In genomic region chr3L:9457619-9458092, dm6 we compare ENCODE assay signal across 4 fruit fly cellular contexts.
TF ChIP-seq lines count a peak whose summit lies in the region.

Gene CG3437 (minus strand): TSS chr3L:9457669.

TF ChIP-seq in whole organism, adult, 20 proteins besides CTCF, POLR2A, EP300 and RAD21 (continued from another document):
- TF ChIP-seq CG5204 (GFP tag; optimal IDR thresholded peaks at IDR 0.05; lab: Kevin White, UChicago) (peak; percentile 99), Mnt (GFP tag; optimal IDR thresholded peaks at IDR 0.05; lab: Kevin White, UChicago) (peak; percentile 97)

TF ChIP-seq in whole organism, embryonic, 481 proteins besides CTCF, POLR2A, EP300 and RAD21 (continued from another document and continues in another):
- peak; percentile 46 to 92 for TF ChIP-seq crp (GFP tag; optimal IDR thresholded peaks at IDR 0.05; lab: Kevin White, UChicago)
- TF ChIP-seq CG2678 (tag; optimal IDR thresholded peaks at IDR 0.05; lab: Kevin White, UChicago) = peak; percentile 99
- TF ChIP-seq CG16813 (GFP tag; IDR thresholded peaks at IDR 0.05; lab: Robert Waterston, UW; ENCODE audit: partially characterized antibody) = 0 out of 3 replicates have a peak, but pooled peaks have one; percentile 38
- TF ChIP-seq vfl (GFP tag; optimal IDR thresholded peaks at IDR 0.05; lab: Kevin White, UChicago) = peak; percentile 97
- peak; percentile 74 for TF ChIP-seq Sry-β (GFP tag; optimal IDR thresholded peaks at IDR 0.05; lab: Kevin White, UChicago)
- TF ChIP-seq CG14050 (GFP tag; IDR thresholded peaks at IDR 0.05; lab: Robert Waterston, UW) = peak; percentile 99
- TF ChIP-seq CG8765 (GFP tag; IDR thresholded peaks at IDR 0.05; lab: Robert Waterston, UW) = peak; percentile 99
- TF ChIP-seq fd64A (GFP tag; optimal IDR thresholded peaks at IDR 0.05; lab: Kevin White, UChicago) = peak; percentile 98
- peak; percentile 98 for TF ChIP-seq CG16815 (GFP tag; optimal IDR thresholded peaks at IDR 0.05; lab: Kevin White, UChicago)
- peak; percentile 29; the same call in 1 of the 2 replicates for TF ChIP-seq Scr (GFP tag; IDR thresholded peaks at IDR 0.05; lab: Robert Waterston, UW; ENCODE audit: partially characterized antibody)
- peak; percentile 99 for TF ChIP-seq CG7786 (GFP tag; optimal IDR thresholded peaks at IDR 0.05; lab: Kevin White, UChicago)
- no peak for TF ChIP-seq tna (GFP tag; IDR thresholded peaks at IDR 0.05; lab: Robert Waterston, UW; ENCODE audit: partially characterized antibody)
- peak; percentile 99 for TF ChIP-seq Gsc (GFP tag; IDR thresholded peaks at IDR 0.05; lab: Robert Waterston, UW)
- peak; percentile 98 for TF ChIP-seq CG5953 (GFP tag; IDR thresholded peaks at IDR 0.05; lab: Robert Waterston, UW)
- no peak for TF ChIP-seq Hr39 (optimal IDR thresholded peaks at IDR 0.05; lab: Kevin White, UChicago)
- TF ChIP-seq nerfin-1 (tag; optimal IDR thresholded peaks at IDR 0.05; lab: Kevin White, UChicago) = peak; percentile 98
- TF ChIP-seq dm (GFP tag; optimal IDR thresholded peaks at IDR 0.05; lab: Kevin White, UChicago) = peak; percentile 95
- TF ChIP-seq CG4854 (GFP tag; optimal IDR thresholded peaks at IDR 0.05; lab: Kevin White, UChicago) = peak; percentile 98
- peak; percentile 99 for TF ChIP-seq CG3847 (GFP tag; IDR thresholded peaks at IDR 0.05; lab: Robert Waterston, UW)
- peak; percentile 96 for TF ChIP-seq aop (GFP tag; IDR thresholded peaks at IDR 0.05; lab: Robert Waterston, UW)
- peak; percentile 98 for TF ChIP-seq tin (GFP tag; optimal IDR thresholded peaks at IDR 0.05; lab: Kevin White, UChicago)
- TF ChIP-seq mld (GFP tag; IDR thresholded peaks at IDR 0.05; lab: Robert Waterston, UW; ENCODE audit: partially characterized antibody) = no peak
- peak; percentile 97 for TF ChIP-seq jing (GFP tag; optimal IDR thresholded peaks at IDR 0.05; lab: Kevin White, UChicago)
- TF ChIP-seq ara (GFP tag; IDR thresholded peaks at IDR 0.05; lab: Robert Waterston, UW) = peak; percentile 100
- TF ChIP-seq eyg (GFP tag; optimal IDR thresholded peaks at IDR 0.05; lab: Kevin White, UChicago) = peak; percentile 98
- TF ChIP-seq Med (GFP tag; lab: Kevin White, UChicago) = peak; percentile 100
- TF ChIP-seq ac (GFP tag; optimal IDR thresholded peaks at IDR 0.05; lab: Kevin White, UChicago) = peak; percentile 96
- TF ChIP-seq CG30020 (tag; optimal IDR thresholded peaks at IDR 0.05; lab: Kevin White, UChicago) = peak; percentile 81
- TF ChIP-seq dmrt99B (tag; optimal IDR thresholded peaks at IDR 0.05; lab: Kevin White, UChicago) = peak; percentile 98
- TF ChIP-seq CG1024 (GFP tag; IDR thresholded peaks at IDR 0.05; lab: Robert Waterston, UW) = peak; percentile 97
- peak; percentile 98 for TF ChIP-seq CG13775 (GFP tag; optimal IDR thresholded peaks at IDR 0.05; lab: Kevin White, UChicago)
- peak; percentile 98 for TF ChIP-seq CG12942 (GFP tag; optimal IDR thresholded peaks at IDR 0.05; lab: Kevin White, UChicago)
- TF ChIP-seq NC2β (GFP tag; optimal IDR thresholded peaks at IDR 0.05; lab: Kevin White, UChicago) = peak; percentile 97
- TF ChIP-seq Hand (GFP tag; optimal IDR thresholded peaks at IDR 0.05; lab: Kevin White, UChicago) = peak; percentile 97
- TF ChIP-seq CG8924 (tag; optimal IDR thresholded peaks at IDR 0.05; lab: Kevin White, UChicago) = peak; percentile 96
- TF ChIP-seq Nf-YA (GFP tag; IDR thresholded peaks at IDR 0.05; lab: Robert Waterston, UW) = peak; percentile 98
- peak; percentile 88 for TF ChIP-seq ftz-f1 (GFP tag; optimal IDR thresholded peaks at IDR 0.05; lab: Kevin White, UChicago)
- TF ChIP-seq Dp (GFP tag; optimal IDR thresholded peaks at IDR 0.05; lab: Kevin White, UChicago) = peak; percentile 40
- peak; percentile 93 for TF ChIP-seq CG17802 (tag; optimal IDR thresholded peaks at IDR 0.05; lab: Kevin White, UChicago)
- peak; percentile 98 for TF ChIP-seq sr (GFP tag; IDR thresholded peaks at IDR 0.05; lab: Robert Waterston, UW)
- peak; percentile 97 for TF ChIP-seq tup (GFP tag; optimal IDR thresholded peaks at IDR 0.05; lab: Kevin White, UChicago)

TF ChIP-seq in whole organism, prepupa, 60 proteins besides CTCF, POLR2A, EP300 and RAD21 (continued from another document):
- peak; percentile 100 for TF ChIP-seq pdm3 (GFP tag; optimal IDR thresholded peaks at IDR 0.05; lab: Kevin White, UChicago)
- peak; percentile 98 for TF ChIP-seq CG9139 (GFP tag; optimal IDR thresholded peaks at IDR 0.05; lab: Kevin White, UChicago)
- TF ChIP-seq Smox (GFP tag; optimal IDR thresholded peaks at IDR 0.05; lab: Kevin White, UChicago) = peak; percentile 99
- TF ChIP-seq Hr39 (GFP tag; optimal IDR thresholded peaks at IDR 0.05; lab: Kevin White, UChicago) = peak; percentile 99
- TF ChIP-seq Sox14 (GFP tag; optimal IDR thresholded peaks at IDR 0.05; lab: Kevin White, UChicago) = peak; percentile 100
- peak; percentile 99 for TF ChIP-seq CG10669 (GFP tag; optimal IDR thresholded peaks at IDR 0.05; lab: Kevin White, UChicago)
- peak; percentile 100 for TF ChIP-seq net (GFP tag; optimal IDR thresholded peaks at IDR 0.05; lab: Kevin White, UChicago)
- peak; percentile 99 for TF ChIP-seq CG11294 (GFP tag; IDR thresholded peaks at IDR 0.05; lab: Robert Waterston, UW)
- peak; percentile 99 for TF ChIP-seq CG10631 (GFP tag; optimal IDR thresholded peaks at IDR 0.05; lab: Kevin White, UChicago)
- peak; percentile 97 for TF ChIP-seq Blimp-1 (GFP tag; optimal IDR thresholded peaks at IDR 0.05; lab: Kevin White, UChicago)
- TF ChIP-seq Gug (GFP tag; IDR thresholded peaks at IDR 0.05; lab: Robert Waterston, UW) = peak; percentile 100
- peak; percentile 99 for TF ChIP-seq cyc (GFP tag; optimal IDR thresholded peaks at IDR 0.05; lab: Kevin White, UChicago)
- peak; percentile 100 for TF ChIP-seq esn (GFP tag; optimal IDR thresholded peaks at IDR 0.05; lab: Kevin White, UChicago)
- peak; percentile 99 for TF ChIP-seq CG3919 (GFP tag; optimal IDR thresholded peaks at IDR 0.05; lab: Kevin White, UChicago)
- peak; percentile 100 for TF ChIP-seq Eip78C (GFP tag; lab: Kevin White, UChicago)
- peak; percentile 100 for TF ChIP-seq svp (GFP tag; lab: Kevin White, UChicago)
- peak; percentile 99 for TF ChIP-seq CG1621 (tag; optimal IDR thresholded peaks at IDR 0.05; lab: Kevin White, UChicago)
- peak; percentile 96 for TF ChIP-seq Hr38 (GFP tag; optimal IDR thresholded peaks at IDR 0.05; lab: Kevin White, UChicago)
- TF ChIP-seq CG11762 (GFP tag; optimal IDR thresholded peaks at IDR 0.05; lab: Kevin White, UChicago; ENCODE audit: insufficient read depth) = peak; percentile 99
- peak; percentile 99 for TF ChIP-seq achi (GFP tag; optimal IDR thresholded peaks at IDR 0.05; lab: Kevin White, UChicago)
- TF ChIP-seq CG6163 (GFP tag; IDR thresholded peaks at IDR 0.05; lab: Robert Waterston, UW) = peak; percentile 100
- peak; percentile 99 for TF ChIP-seq spab (GFP tag; optimal IDR thresholded peaks at IDR 0.05; lab: Kevin White, UChicago)
- peak; percentile 100 for TF ChIP-seq Eip75B (GFP tag; optimal IDR thresholded peaks at IDR 0.05; lab: Kevin White, UChicago)
- TF ChIP-seq Met (GFP tag; optimal IDR thresholded peaks at IDR 0.05; lab: Kevin White, UChicago) = peak; percentile 99
- peak; percentile 99 for TF ChIP-seq Sox102F (GFP tag; optimal IDR thresholded peaks at IDR 0.05; lab: Kevin White, UChicago)
- peak; percentile 99 for TF ChIP-seq CG8632 (GFP tag; optimal IDR thresholded peaks at IDR 0.05; lab: Kevin White, UChicago)
- TF ChIP-seq Hr4 (GFP tag; optimal IDR thresholded peaks at IDR 0.05; lab: Kevin White, UChicago) = peak; percentile 100
- peak; percentile 98 for TF ChIP-seq Lpt (GFP tag; optimal IDR thresholded peaks at IDR 0.05; lab: Kevin White, UChicago)
- TF ChIP-seq CG6808 (GFP tag; optimal IDR thresholded peaks at IDR 0.05; lab: Kevin White, UChicago) = peak; percentile 99
- TF ChIP-seq CG4318 (GFP tag; optimal IDR thresholded peaks at IDR 0.05; lab: Kevin White, UChicago) = peak; percentile 99
- TF ChIP-seq CG11902 (GFP tag; optimal IDR thresholded peaks at IDR 0.05; lab: Kevin White, UChicago) = peak; percentile 99
- TF ChIP-seq Ets96B (tag; optimal IDR thresholded peaks at IDR 0.05; lab: Kevin White, UChicago) = peak; percentile 98
- TF ChIP-seq fd59A (GFP tag; optimal IDR thresholded peaks at IDR 0.05; lab: Kevin White, UChicago) = peak; percentile 99
- peak; percentile 92 for TF ChIP-seq fkh (GFP tag; optimal IDR thresholded peaks at IDR 0.05; lab: Kevin White, UChicago)
- peak; percentile 99 for TF ChIP-seq acj6 (GFP tag; optimal IDR thresholded peaks at IDR 0.05; lab: Kevin White, UChicago)
- peak; percentile 99 for TF ChIP-seq ss (GFP tag; optimal IDR thresholded peaks at IDR 0.05; lab: Kevin White, UChicago)
- TF ChIP-seq dac (GFP tag; optimal IDR thresholded peaks at IDR 0.05; lab: Kevin White, UChicago) = peak; percentile 99
- TF ChIP-seq CG3032 (tag; optimal IDR thresholded peaks at IDR 0.05; lab: Kevin White, UChicago) = peak; percentile 98
- peak; percentile 99 for TF ChIP-seq salr (GFP tag; optimal IDR thresholded peaks at IDR 0.05; lab: Kevin White, UChicago)
- peak; percentile 98 for TF ChIP-seq Eip93F (GFP tag; optimal IDR thresholded peaks at IDR 0.05; lab: Kevin White, UChicago)
- peak; percentile 99 for TF ChIP-seq CG6854 (GFP tag; optimal IDR thresholded peaks at IDR 0.05; lab: Kevin White, UChicago)

TF ChIP-seq in whole organism, wandering third instar larva, 38 proteins besides CTCF, POLR2A, EP300 and RAD21 (continued from another document):
- TF ChIP-seq Rel (GFP tag; optimal IDR thresholded peaks at IDR 0.05; lab: Kevin White, UChicago) (peak; percentile 95), Rel (tag; optimal IDR thresholded peaks at IDR 0.05; lab: Kevin White, UChicago) (peak; percentile 89), Vsx2 (GFP tag; optimal IDR thresholded peaks at IDR 0.05; lab: Kevin White, UChicago; ENCODE audit: partially characterized antibody) (no peak), foxo (GFP tag; optimal IDR thresholded peaks at IDR 0.05; lab: Kevin White, UChicago) (peak; percentile 99 to 100), Abd-B (GFP tag; optimal IDR thresholded peaks at IDR 0.05; lab: Kevin White, UChicago) (no peak), Hr83 (GFP tag; optimal IDR thresholded peaks at IDR 0.05; lab: Kevin White, UChicago; ENCODE audit: poor library complexity, severe bottlenecking) (peak; percentile 99), OdsH (GFP tag; optimal IDR thresholded peaks at IDR 0.05; lab: Kevin White, UChicago) (peak; percentile 99), lola (GFP tag; optimal IDR thresholded peaks at IDR 0.05; lab: Kevin White, UChicago) (no peak), Hnf4 (GFP tag; optimal IDR thresholded peaks at IDR 0.05; lab: Kevin White, UChicago) (peak; percentile 99), dsf (GFP tag; optimal IDR thresholded peaks at IDR 0.05; lab: Kevin White, UChicago; ENCODE audit: borderline replicate concordance) (peak; percentile 96), N (GFP tag; optimal IDR thresholded peaks at IDR 0.05; lab: Kevin White, UChicago) (no peak), usp (GFP tag; optimal IDR thresholded peaks at IDR 0.05; lab: Kevin White, UChicago) (no peak), dmrt93B (GFP tag; optimal IDR thresholded peaks at IDR 0.05; lab: Kevin White, UChicago) (peak; percentile 99), woc (GFP tag; optimal IDR thresholded peaks at IDR 0.05; lab: Kevin White, UChicago) (peak; percentile 99), Dif (GFP tag; optimal IDR thresholded peaks at IDR 0.05; lab: Kevin White, UChicago; ENCODE audit: partially characterized antibody) (no peak), Myc (optimal IDR thresholded peaks at IDR 0.05; lab: Kevin White, UChicago) (no peak)
